Fruit fly (Drosophila melanogaster) whole organism, adult: ENCODE data around the gene CG16723.

Experiments used
- CG11617 ChIP-seq: fragments of 200-800 bp; sonication (Bioruptor generic); optimal IDR thresholded peaks from 2 replicates; lab custom pipeline; 2017; ENCODE audit warnings: mild to moderate bottlenecking, missing biosample characterization, missing genetic modification reagents, missing genetic modification characterization
- CG12768 ChIP-seq: fragments of 200-800 bp; sonication (Bioruptor generic); optimal IDR thresholded peaks from 2 replicates; lab custom pipeline; 2017; ENCODE audit warnings: missing biosample characterization, missing genetic modification characterization, mild to moderate bottlenecking, moderate library complexity, missing genetic modification reagents
- CG5204 ChIP-seq: fragments of 200-800 bp; sonication (Bioruptor generic); optimal IDR thresholded peaks from 2 replicates; lab custom pipeline; 2016; ENCODE audit warnings: missing biosample characterization, missing genetic modification characterization
- CG7101 ChIP-seq: fragments of 200-800 bp; sonication (Bioruptor generic); optimal IDR thresholded peaks from 2 replicates; lab custom pipeline; 2018; ENCODE audit warnings: missing biosample characterization, mild to moderate bottlenecking, missing genetic modification characterization, moderate library complexity
- Crg-1 ChIP-seq: fragments of 200-800 bp; sonication (Bioruptor generic); optimal IDR thresholded peaks from 2 replicates; lab custom pipeline; 2016; ENCODE audit warnings: missing biosample characterization, missing genetic modification characterization
- Hr96 ChIP-seq: fragments of 200-800 bp; sonication (Bioruptor generic); optimal IDR thresholded peaks from 2 replicates; lab custom pipeline; 2016; ENCODE audit warnings: missing biosample characterization, missing genetic modification characterization
- bab1 ChIP-seq: fragments of 200-800 bp; sonication (Bioruptor generic); optimal IDR thresholded peaks from 3 replicates; lab custom pipeline; 2019; ENCODE audit warnings: missing biosample characterization, mild to moderate bottlenecking, missing genetic modification characterization, moderate library complexity
- cic ChIP-seq: fragments of 200-800 bp; sonication (Bioruptor generic); optimal IDR thresholded peaks from 2 replicates; lab custom pipeline; 2017; ENCODE audit warnings: missing biosample characterization, mild to moderate bottlenecking, missing genetic modification characterization, moderate library complexity
- ovo ChIP-seq: fragments of 200-800 bp; sonication (Bioruptor generic); optimal IDR thresholded peaks from 2 replicates; lab custom pipeline; 2016; ENCODE audit warnings: missing biosample characterization, missing genetic modification characterization
- tj ChIP-seq: fragments of 200-800 bp; sonication (Bioruptor generic); optimal IDR thresholded peaks from 3 replicates; lab custom pipeline; 2017; ENCODE audit warnings: missing biosample characterization, mild to moderate bottlenecking, missing genetic modification characterization, moderate library complexity
- toe ChIP-seq: fragments of 200-800 bp; sonication (Bioruptor generic); optimal IDR thresholded peaks from 2 replicates; lab custom pipeline; 2016; ENCODE audit warnings: missing biosample characterization, missing genetic modification characterization

- TF ChIP-seq Hr96 (GFP tag; lab: Kevin White, UChicago) (no peak), CG5204 (GFP tag; lab: Kevin White, UChicago) (no peak), cic (no peak), toe (no peak), CG11617 (no peak), Crg-1 (no peak), tj (GFP tag; lab: Kevin White, UChicago) (no peak), ovo (no peak), CG12768 (GFP tag; lab: Kevin White, UChicago) (no peak), bab1 (GFP tag; lab: Kevin White, UChicago) (no peak), CG7101 (tag; lab: Kevin White, UChicago) (no peak)
Observed at dm6 chr3R:23596173-23596572, at the start of gene CG16723.
